Fruit fly (Drosophila melanogaster) whole organism, pupa: ENCODE measurements around the gene Jarid2.
A peak's percentile ranks its signal among the peaks of the same experiment; 100 is the strongest.

Experiments used
- CG10348 ChIP-seq: fragments of 200-800 bp; sonication (Bioruptor generic); IDR thresholded peaks from 2 replicates; pipeline ENCODE4 v1.3.6; 2022; ENCODE audit warnings: missing biosample characterization, missing genetic modification characterization
- CG17806 ChIP-seq: fragments of 200-800 bp; sonication (Bioruptor generic); optimal IDR thresholded peaks from 2 replicates; lab custom pipeline; 2018; ENCODE audit warnings: missing biosample characterization, mild to moderate bottlenecking, missing genetic modification characterization, moderate library complexity

DNA sequence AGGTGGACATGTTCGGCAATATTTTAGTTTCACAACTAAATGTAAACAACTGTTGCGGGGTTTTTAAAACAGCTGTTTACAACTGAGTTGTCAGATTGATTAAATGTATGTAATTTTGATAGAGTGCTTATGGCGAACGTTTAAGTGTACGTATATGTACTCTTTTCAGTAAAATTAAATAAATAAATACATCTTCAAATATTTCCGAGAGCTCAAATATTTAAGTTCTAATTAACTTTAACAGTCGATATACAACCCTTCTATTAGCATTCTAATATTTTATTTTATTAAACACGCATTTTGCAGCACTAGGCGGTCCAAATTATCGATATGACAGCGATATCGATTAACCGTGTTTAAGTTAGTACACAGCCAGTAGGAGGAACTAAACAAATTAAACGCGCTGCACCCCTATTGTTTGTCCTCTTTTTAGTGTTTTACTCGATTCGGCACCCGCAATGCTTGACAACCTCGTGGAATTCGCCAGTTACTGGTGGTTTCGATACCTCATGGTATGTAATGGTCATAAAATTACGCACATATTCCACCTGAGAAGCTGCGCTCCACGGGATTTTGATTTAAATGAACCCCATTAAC is 25.2 kb upstream of the Jarid2 start, which contains the start of the genes CG3448 and ghi:
- TF ChIP-seq CG17806 (tag; lab: Kevin White, UChicago) (peak; percentile 52), CG10348 (GFP tag; lab: Robert Waterston, UW) (no peak)
